Fruit fly (Drosophila melanogaster): ENCODE measurements around the gene Tgs1.

The Tgs1 gene

dm6 chr3R:18227385-18227784 is 27.9 kb upstream of the Tgs1 start:
- peak; percentile 35 for TF ChIP-seq nom (GFP tag; optimal IDR thresholded peaks at IDR 0.05)
- TF ChIP-seq exex (tag; optimal IDR thresholded peaks at IDR 0.05) = peak; percentile 80
- no peak for TF ChIP-seq zen (tag; optimal IDR thresholded peaks at IDR 0.05)
- no peak for TF ChIP-seq lilli (GFP tag; optimal IDR thresholded peaks at IDR 0.05)
- no peak for TF ChIP-seq YL-1 (GFP tag; optimal IDR thresholded peaks at IDR 0.05)
- no peak for TF ChIP-seq CG8944 (GFP tag; optimal IDR thresholded peaks at IDR 0.05)

DNA sequence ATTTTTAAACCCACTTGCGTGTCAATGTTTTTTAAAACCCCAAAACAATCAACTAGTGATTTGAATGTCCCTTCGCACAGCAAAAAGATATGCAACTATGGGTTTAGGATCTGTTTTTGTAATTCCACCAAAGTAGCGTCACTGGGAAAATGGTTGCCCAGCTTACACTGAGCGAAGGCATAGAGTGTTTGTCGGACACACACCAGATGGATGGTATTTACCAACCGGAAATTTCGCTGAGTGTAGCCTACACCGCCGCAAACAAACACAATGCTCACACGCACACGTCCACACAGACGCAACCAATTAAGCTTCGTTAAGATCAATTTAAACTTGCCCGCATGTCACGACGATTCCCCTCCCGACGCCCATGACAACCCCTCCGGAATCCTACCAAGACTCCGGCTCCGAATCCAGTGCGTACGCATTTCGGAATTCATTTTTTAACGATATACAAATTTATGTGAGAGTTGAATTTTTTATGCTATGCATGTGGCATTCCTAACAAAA is 26.6 kb upstream of the Tgs1 start:
- TF ChIP-seq CG15269 (tag; optimal IDR thresholded peaks at IDR 0.05) = no peak
- 0 out of 2 replicates have a peak, but pooled peaks have one; percentile 13 for TF ChIP-seq CG17328 (GFP tag; IDR thresholded peaks at IDR 0.05)
- peak; percentile 24; the same call in 1 of the 2 replicates for TF ChIP-seq slbo (GFP tag; IDR thresholded peaks at IDR 0.05)
- no peak for TF ChIP-seq CG12942 (GFP tag; optimal IDR thresholded peaks at IDR 0.05)
- TF ChIP-seq CG3281 (GFP tag; optimal IDR thresholded peaks at IDR 0.05) = no peak
- TF ChIP-seq Poxn (GFP tag; IDR thresholded peaks at IDR 0.05) = no peak
- 0 out of 2 replicates have a peak, but pooled peaks have one; percentile 23 for TF ChIP-seq Nf-YA (GFP tag; IDR thresholded peaks at IDR 0.05)
- TF ChIP-seq Stat92E (GFP tag; optimal IDR thresholded peaks at IDR 0.05) = no peak
- no peak for TF ChIP-seq CG15073 (GFP tag; optimal IDR thresholded peaks at IDR 0.05)
- TF ChIP-seq HLH3B (GFP tag; IDR thresholded peaks at IDR 0.05) = 0 out of 2 replicates have a peak, but pooled peaks have one; percentile 21
- TF ChIP-seq btn (GFP tag; optimal IDR thresholded peaks at IDR 0.05) = no peak
- 0 out of 3 replicates have a peak, but pooled peaks have one; percentile 34 for TF ChIP-seq dysf (GFP tag; IDR thresholded peaks at IDR 0.05)
- TF ChIP-seq bowl (GFP tag; IDR thresholded peaks at IDR 0.05) = 0 out of 2 replicates have a peak, but pooled peaks have one; percentile 20
- TF ChIP-seq ttk (GFP tag; IDR thresholded peaks at IDR 0.05) = 0 out of 2 replicates have a peak, but pooled peaks have one; percentile 28
- TF ChIP-seq CG11093 (GFP tag; IDR thresholded peaks at IDR 0.05) = no peak
- TF ChIP-seq Side (GFP tag; optimal IDR thresholded peaks at IDR 0.05) = no peak
- peak; percentile 10; the same call in 1 of the 2 replicates for TF ChIP-seq chm (GFP tag; IDR thresholded peaks at IDR 0.05)
- TF ChIP-seq NFAT (GFP tag; IDR thresholded peaks at IDR 0.05) = peak; percentile 47; the same call in 1 of the 2 replicates
- 0 out of 3 replicates have a peak, but pooled peaks have one; percentile 13 for TF ChIP-seq Mrtf (GFP tag; IDR thresholded peaks at IDR 0.05)
- TF ChIP-seq Ets97D (GFP tag; optimal IDR thresholded peaks at IDR 0.05) = no peak
- no peak for TF ChIP-seq CG14667 (GFP tag; IDR thresholded peaks at IDR 0.05)
- no peak for TF ChIP-seq CG3407 (GFP tag; optimal IDR thresholded peaks at IDR 0.05)
- no peak for TF ChIP-seq rib (GFP tag; IDR thresholded peaks at IDR 0.05)
- no peak for TF ChIP-seq oc (tag; optimal IDR thresholded peaks at IDR 0.05)
- no peak for TF ChIP-seq grau (tag; optimal IDR thresholded peaks at IDR 0.05)
- TF ChIP-seq CG8924 (tag; optimal IDR thresholded peaks at IDR 0.05) = no peak
- TF ChIP-seq ap (GFP tag; IDR thresholded peaks at IDR 0.05) = no peak
- TF ChIP-seq CG9932 (GFP tag; IDR thresholded peaks at IDR 0.05) = peak; percentile 27; the same call in 1 of the 2 replicates
- TF ChIP-seq CG32532 (GFP tag; IDR thresholded peaks at IDR 0.05) = peak; percentile 58; the same call in 1 of the 2 replicates
- TF ChIP-seq ftz-f1 (GFP tag; optimal IDR thresholded peaks at IDR 0.05) = no peak
- TF ChIP-seq row (GFP tag; IDR thresholded peaks at IDR 0.05) = peak; percentile 43; the same call in 1 of the 3 replicates
- TF ChIP-seq grn (GFP tag; optimal IDR thresholded peaks at IDR 0.05) = no peak
- TF ChIP-seq CG6175 (GFP tag; IDR thresholded peaks at IDR 0.05) = no peak
- TF ChIP-seq Drgx (GFP tag; IDR thresholded peaks at IDR 0.05) = 0 out of 2 replicates have a peak, but pooled peaks have one; percentile 17
- no peak for TF ChIP-seq exex (tag; optimal IDR thresholded peaks at IDR 0.05)
- TF ChIP-seq CG15479 (GFP tag; optimal IDR thresholded peaks at IDR 0.05) = no peak
- peak; percentile 70 for TF ChIP-seq gcm (GFP tag; optimal IDR thresholded peaks at IDR 0.05)
- no peak for TF ChIP-seq CG12659 (GFP tag; optimal IDR thresholded peaks at IDR 0.05)
- TF ChIP-seq stc (GFP tag; IDR thresholded peaks at IDR 0.05) = no peak
- no peak for TF ChIP-seq CG1529 (GFP tag; optimal IDR thresholded peaks at IDR 0.05)
- TF ChIP-seq otp (GFP tag; IDR thresholded peaks at IDR 0.05) = 0 out of 3 replicates have a peak, but pooled peaks have one; percentile 51
- peak; percentile 31; the same call in 1 of the 2 replicates for TF ChIP-seq Rfx (GFP tag; IDR thresholded peaks at IDR 0.05)
- no peak for TF ChIP-seq CG6854 (GFP tag; optimal IDR thresholded peaks at IDR 0.05)
- TF ChIP-seq CG2120 (GFP tag; optimal IDR thresholded peaks at IDR 0.05) = peak; percentile 35
